Fruit fly (Drosophila melanogaster) whole organism, embryonic: ENCODE results near the gene Drgx.
A peak's percentile ranks its signal among the peaks of the same experiment; 100 is the strongest.

Source experiments
- ATbp ChIP-seq: fragments of 200-800 bp; sonication (Bioruptor generic); optimal IDR thresholded peaks from 2 replicates; lab custom pipeline; 2017; ENCODE audit warnings: missing biosample characterization, mild to moderate bottlenecking, missing genetic modification characterization, missing genetic modification reagents
- BEAF-32 ChIP-seq: fragments of 200-800 bp; sonication (Bioruptor generic); optimal IDR thresholded peaks from 3 replicates; lab custom pipeline; 2017; ENCODE audit warnings: missing biosample characterization, missing genetic modification characterization, mild to moderate bottlenecking, moderate library complexity, missing genetic modification reagents
- CG12942 ChIP-seq: fragments of 200-800 bp; sonication (Bioruptor generic); optimal IDR thresholded peaks from 3 replicates; lab custom pipeline; 2016; ENCODE audit warnings: missing biosample characterization, missing genetic modification characterization
- CG13287 ChIP-seq: fragments of 200-800 bp; sonication (Bioruptor generic); IDR thresholded peaks from 2 replicates; pipeline ENCODE4 v1.3.6; 2022; ENCODE audit warnings: missing biosample characterization, missing genetic modification characterization; ENCODE audit not compliant: partially characterized antibody
- CG1529 ChIP-seq: fragments of 200-800 bp; sonication (Bioruptor generic); optimal IDR thresholded peaks from 3 replicates; lab custom pipeline; 2018; ENCODE audit warnings: missing biosample characterization, missing genetic modification characterization
- CG15601 ChIP-seq: fragments of 200-800 bp; sonication (Bioruptor generic); optimal IDR thresholded peaks from 3 replicates; lab custom pipeline; 2019; ENCODE audit warnings: missing biosample characterization, mild to moderate bottlenecking, missing genetic modification characterization, moderate library complexity
- CG1603 ChIP-seq: fragments of 200-800 bp; sonication (Bioruptor generic); optimal IDR thresholded peaks from 2 replicates; lab custom pipeline; 2019; ENCODE audit warnings: missing biosample characterization, mild to moderate bottlenecking, missing genetic modification characterization, moderate library complexity
- CG1832 ChIP-seq: fragments of 200-800 bp; sonication (Bioruptor generic); optimal IDR thresholded peaks from 2 replicates; lab custom pipeline; 2017; ENCODE audit warnings: missing biosample characterization, mild to moderate bottlenecking, missing genetic modification characterization, inconsistent platforms
- CG2678 ChIP-seq: fragments of 200-800 bp; sonication (Bioruptor generic); optimal IDR thresholded peaks from 3 replicates; lab custom pipeline; 2019; ENCODE audit warnings: missing biosample characterization, mild to moderate bottlenecking, missing genetic modification characterization, moderate library complexity
- CG34224 ChIP-seq: fragments of 200-800 bp; sonication (Bioruptor generic); IDR thresholded peaks from 3 replicates; pipeline ENCODE4 v1.3.6; 2022; ENCODE audit warnings: missing biosample characterization, missing genetic modification characterization; ENCODE audit not compliant: partially characterized antibody
- CG4328 ChIP-seq: fragments of 200-800 bp; sonication (Bioruptor generic); optimal IDR thresholded peaks from 3 replicates; lab custom pipeline; 2017; ENCODE audit warnings: missing biosample characterization, missing genetic modification reagents, missing genetic modification characterization
- CG6791 ChIP-seq: fragments of 200-800 bp; sonication (Bioruptor generic); IDR thresholded peaks from 3 replicates; pipeline ENCODE4 v1.3.6; 2022; ENCODE audit warnings: missing biosample characterization, missing genetic modification characterization; ENCODE audit not compliant: partially characterized antibody
- CG7963 ChIP-seq: fragments of 200-800 bp; sonication (Bioruptor generic); IDR thresholded peaks from 3 replicates; pipeline ENCODE4 v1.3.6; 2022; ENCODE audit warnings: missing biosample characterization, missing genetic modification characterization; ENCODE audit not compliant: partially characterized antibody
- CG9932 ChIP-seq: fragments of 200-800 bp; sonication (Bioruptor generic); IDR thresholded peaks from 2 replicates; pipeline ENCODE4 v1.3.6; 2022; ENCODE audit warnings: missing biosample characterization, missing genetic modification characterization
- CoRest ChIP-seq: fragments of 200-800 bp; sonication (Bioruptor generic); optimal IDR thresholded peaks from 3 replicates; lab custom pipeline; 2018; ENCODE audit warnings: missing biosample characterization, mild to moderate bottlenecking, missing genetic modification characterization, moderate library complexity
- Dbx ChIP-seq: fragments of 200-800 bp; sonication (Bioruptor generic); IDR thresholded peaks from 3 replicates; pipeline ENCODE4 v1.3.6; 2022; ENCODE audit warnings: missing biosample characterization, missing genetic modification characterization
- Deaf1 ChIP-seq: fragments of 200-800 bp; optimal IDR thresholded peaks from 3 replicates; lab custom pipeline; 2019; ENCODE audit warnings: missing biosample characterization, mild to moderate bottlenecking, missing genetic modification characterization, moderate library complexity
- Dfd ChIP-seq, 2 experiments: fragments of >200 bp; optimal IDR thresholded peaks; 2 replicates each; lab custom pipeline; 2017; ENCODE audit warnings: missing biosample characterization in 2 of 2, missing genetic modification characterization in 2 of 2
- Drgx ChIP-seq: fragments of 200-800 bp; sonication (Bioruptor generic); IDR thresholded peaks from 2 replicates; pipeline ENCODE4 v1.3.6; 2022; ENCODE audit warnings: missing biosample characterization, missing genetic modification characterization
- HLH4C ChIP-seq: fragments of 200-800 bp; sonication (Bioruptor generic); IDR thresholded peaks from 3 replicates; pipeline ENCODE4 v1.3.6; 2022; ENCODE audit warnings: missing biosample characterization, missing genetic modification characterization; ENCODE audit not compliant: partially characterized antibody
- Hr51 ChIP-seq, 2 experiments: fragments of 200-800 bp; sonication (Bioruptor generic); optimal IDR thresholded peaks; 2 replicates in 1 of 2; 3 replicates in 1 of 2; lab custom pipeline; 2016 to 2018; ENCODE audit warnings: missing biosample characterization in 2 of 2, missing genetic modification characterization in 2 of 2, mild to moderate bottlenecking in 1 of 2, moderate library complexity in 1 of 2
- Hr78 ChIP-seq, 2 experiments: fragments of 200-800 bp in 1 of 2; fragments of >200 bp in 1 of 2; sonication (Bioruptor generic) in 1 of 2; optimal IDR thresholded peaks; 2 replicates each; lab custom pipeline; 2017 to 2019; ENCODE audit warnings: missing biosample characterization in 2 of 2, missing genetic modification characterization in 2 of 2, mild to moderate bottlenecking in 1 of 2, moderate library complexity in 1 of 2
- MBD-R2 ChIP-seq: fragments of 200-800 bp; sonication (Bioruptor generic); IDR thresholded peaks from 2 replicates; pipeline ENCODE4 v1.3.6; 2022; ENCODE audit warnings: missing biosample characterization, missing genetic modification characterization
- MESR4 ChIP-seq: fragments of 200-800 bp; sonication (Bioruptor generic); optimal IDR thresholded peaks from 2 replicates; lab custom pipeline; 2018; ENCODE audit warnings: missing biosample characterization, mild to moderate bottlenecking, missing genetic modification characterization, moderate library complexity
- Nf-YB ChIP-seq: fragments of 200-800 bp; sonication (Bioruptor generic); optimal IDR thresholded peaks from 3 replicates; lab custom pipeline; 2019; ENCODE audit warnings: missing biosample characterization, mild to moderate bottlenecking, missing genetic modification characterization, moderate library complexity
- Opbp ChIP-seq: fragments of 200-800 bp; sonication (Bioruptor generic); IDR thresholded peaks from 3 replicates; pipeline ENCODE4 v1.3.6; 2022; ENCODE audit warnings: missing biosample characterization, missing genetic modification characterization; ENCODE audit not compliant: partially characterized antibody
- Side ChIP-seq: fragments of 200-800 bp; sonication (Bioruptor generic); optimal IDR thresholded peaks from 2 replicates; lab custom pipeline; 2016; ENCODE audit warnings: missing biosample characterization, missing genetic modification characterization
- amos ChIP-seq: fragments of 200-800 bp; sonication (Bioruptor generic); IDR thresholded peaks from 2 replicates; pipeline ENCODE4 v1.3.6; 2022; ENCODE audit warnings: missing biosample characterization, missing genetic modification characterization; ENCODE audit not compliant: partially characterized antibody
- ase ChIP-seq: fragments of 200-800 bp; sonication (Bioruptor generic); IDR thresholded peaks from 3 replicates; pipeline ENCODE4 v1.3.6; 2022; ENCODE audit warnings: missing biosample characterization, missing genetic modification characterization
- bigmax ChIP-seq: fragments of 200-800 bp; sonication (Bioruptor generic); optimal IDR thresholded peaks from 2 replicates; lab custom pipeline; 2018; ENCODE audit warnings: missing biosample characterization, mild to moderate bottlenecking, missing genetic modification characterization
- bsh ChIP-seq, 2 experiments: fragments of 200-800 bp; sonication (Bioruptor generic); optimal IDR thresholded peaks; 2 replicates each; lab custom pipeline; 2017 to 2018; ENCODE audit warnings: mild to moderate bottlenecking in 2 of 2, missing biosample characterization in 2 of 2, missing genetic modification characterization in 2 of 2, moderate library complexity in 1 of 2
- fd64A ChIP-seq: fragments of 200-800 bp; sonication (Bioruptor generic); optimal IDR thresholded peaks from 3 replicates; lab custom pipeline; 2018; ENCODE audit warnings: missing biosample characterization, mild to moderate bottlenecking, missing genetic modification characterization
- hbn ChIP-seq: fragments of 200-800 bp; sonication (Bioruptor generic); IDR thresholded peaks from 2 replicates; pipeline ENCODE4 v1.3.6; 2022; ENCODE audit warnings: missing biosample characterization, missing genetic modification characterization; ENCODE audit not compliant: partially characterized antibody
- knrl ChIP-seq: fragments of 200-800 bp; sonication (Bioruptor generic); IDR thresholded peaks from 3 replicates; pipeline ENCODE4 v1.3.6; 2022; ENCODE audit warnings: missing biosample characterization, missing genetic modification characterization; ENCODE audit not compliant: partially characterized antibody
- lbe ChIP-seq: fragments of 200-800 bp; sonication (Bioruptor generic); optimal IDR thresholded peaks from 2 replicates; lab custom pipeline; 2016; ENCODE audit warnings: missing biosample characterization, mild to moderate bottlenecking, missing genetic modification characterization
- nerfin-2 ChIP-seq: fragments of 200-800 bp; sonication (Bioruptor generic); IDR thresholded peaks from 2 replicates; pipeline ENCODE4 v1.3.6; 2022; ENCODE audit warnings: missing biosample characterization, missing genetic modification characterization; ENCODE audit not compliant: partially characterized antibody
- onecut ChIP-seq: fragments of 200-800 bp; sonication (Bioruptor generic); IDR thresholded peaks from 2 replicates; pipeline ENCODE4 v1.3.6; 2022; ENCODE audit warnings: missing biosample characterization, missing genetic modification characterization
- org-1 ChIP-seq: fragments of 200-800 bp; sonication (Bioruptor generic); optimal IDR thresholded peaks from 2 replicates; lab custom pipeline; 2017; ENCODE audit warnings: missing biosample characterization, missing genetic modification characterization
- sd ChIP-seq: fragments of 200-800 bp; sonication (Bioruptor generic); optimal IDR thresholded peaks from 3 replicates; lab custom pipeline; 2018; ENCODE audit warnings: missing biosample characterization, mild to moderate bottlenecking, missing genetic modification characterization, moderate library complexity
- sens ChIP-seq: fragments of 200-800 bp; sonication (Bioruptor generic); peaks from one replicate; lab custom pipeline; 2016; ENCODE audit warnings: missing biosample characterization, missing genetic modification characterization
- sna ChIP-seq: fragments of 200-800 bp; sonication (Bioruptor generic); IDR thresholded peaks from 2 replicates; pipeline ENCODE4 v1.3.6; 2022; ENCODE audit warnings: missing biosample characterization, missing genetic modification characterization; ENCODE audit not compliant: partially characterized antibody
- so ChIP-seq: fragments of 200-800 bp; sonication (Bioruptor generic); IDR thresholded peaks from 3 replicates; pipeline ENCODE4 v1.3.6; 2022; ENCODE audit warnings: missing biosample characterization, missing genetic modification characterization
- sr ChIP-seq: fragments of 200-800 bp; sonication (Bioruptor generic); IDR thresholded peaks from 3 replicates; pipeline ENCODE4 v1.3.6; 2022; ENCODE audit warnings: missing biosample characterization, missing genetic modification characterization
- stwl ChIP-seq: fragments of 200-800 bp; sonication (Bioruptor generic); optimal IDR thresholded peaks from 3 replicates; lab custom pipeline; 2018; ENCODE audit warnings: missing biosample characterization, mild to moderate bottlenecking, missing genetic modification characterization, moderate library complexity
- vnd ChIP-seq: fragments of 200-800 bp; sonication (Bioruptor generic); IDR thresholded peaks from 3 replicates; pipeline ENCODE4 v1.3.6; 2022; ENCODE audit warnings: missing biosample characterization, missing genetic modification characterization; ENCODE audit not compliant: partially characterized antibody
- vvl ChIP-seq: fragments of 200-800 bp; sonication (Bioruptor generic); IDR thresholded peaks from 2 replicates; pipeline ENCODE4 v1.3.6; 2022; ENCODE audit warnings: missing biosample characterization, missing genetic modification characterization

The Drgx gene

DNA sequence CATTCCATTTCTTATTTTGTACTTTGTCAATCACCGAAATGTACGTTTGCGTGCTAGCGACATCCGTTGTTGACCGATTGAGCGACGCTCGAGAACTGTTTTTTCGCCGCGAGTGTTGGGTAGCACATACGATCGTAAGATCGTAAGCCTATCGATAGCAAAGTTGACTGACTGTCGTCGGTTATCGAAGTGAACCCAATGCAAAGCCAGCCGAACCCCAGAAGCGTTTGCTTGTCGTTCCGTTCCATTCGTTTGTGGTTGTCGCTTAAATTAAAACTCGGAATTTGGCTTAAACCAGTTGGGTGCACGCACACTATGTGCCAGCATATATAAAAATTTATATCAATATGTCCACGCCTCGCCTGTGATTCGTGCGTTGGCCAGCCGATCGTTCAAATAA lies 16.5 kb upstream of the Drgx start (continued):
- TF ChIP-seq knrl (GFP tag; lab: Robert Waterston, UW) (no peak), stwl (peak; percentile 47), sd (tag; lab: Kevin White, UChicago) (peak; percentile 54), CG12942 (GFP tag; lab: Kevin White, UChicago) (no peak), Dbx (GFP tag; lab: Robert Waterston, UW) (no peak), CG4328 (GFP tag; lab: Kevin White, UChicago) (no peak), vnd (GFP tag; lab: Robert Waterston, UW) (0 out of 3 replicates have a peak, but pooled peaks have one; percentile 11), sna (GFP tag; lab: Robert Waterston, UW) (0 out of 2 replicates have a peak, but pooled peaks have one; percentile 26), CG2678 (tag; lab: Kevin White, UChicago) (no peak), MBD-R2 (no peak), CG34224 (GFP tag; lab: Robert Waterston, UW) (peak; percentile 73), amos (GFP tag; lab: Robert Waterston, UW) (peak; percentile 54; the same call in 1 of the 2 replicates), CG7963 (GFP tag; lab: Robert Waterston, UW) (peak; percentile 30; the same call in 1 of the 3 replicates), CG1603 (no peak), Nf-YB (GFP tag; lab: Kevin White, UChicago) (peak; percentile 43), so (no peak), Opbp (GFP tag; lab: Robert Waterston, UW) (0 out of 3 replicates have a peak, but pooled peaks have one; percentile 45), bigmax (GFP tag; lab: Kevin White, UChicago) (no peak), nerfin-2 (GFP tag; lab: Robert Waterston, UW) (0 out of 2 replicates have a peak, but pooled peaks have one; percentile 18), CG6791 (peak; percentile 64; the same call in 2 of the 3 replicates), BEAF-32 (GFP tag; lab: Kevin White, UChicago) (peak; percentile 29), Dfd (GFP tag; optimal IDR thresholded peaks at IDR 0.05; lab: Kevin White, UChicago) (no peak), HLH4C (GFP tag; lab: Robert Waterston, UW) (peak; percentile 56; the same call in 2 of the 3 replicates), Deaf1 (tag; lab: Kevin White, UChicago) (peak; percentile 65), hbn (GFP tag; lab: Robert Waterston, UW) (peak; percentile 52), CG13287 (GFP tag; lab: Robert Waterston, UW) (peak; percentile 80), sr (GFP tag; lab: Robert Waterston, UW) (no peak), CG9932 (no peak), MESR4 (GFP tag; lab: Kevin White, UChicago) (no peak)
- TF ChIP-seq, all 482 proteins: peak for 31

DNA sequence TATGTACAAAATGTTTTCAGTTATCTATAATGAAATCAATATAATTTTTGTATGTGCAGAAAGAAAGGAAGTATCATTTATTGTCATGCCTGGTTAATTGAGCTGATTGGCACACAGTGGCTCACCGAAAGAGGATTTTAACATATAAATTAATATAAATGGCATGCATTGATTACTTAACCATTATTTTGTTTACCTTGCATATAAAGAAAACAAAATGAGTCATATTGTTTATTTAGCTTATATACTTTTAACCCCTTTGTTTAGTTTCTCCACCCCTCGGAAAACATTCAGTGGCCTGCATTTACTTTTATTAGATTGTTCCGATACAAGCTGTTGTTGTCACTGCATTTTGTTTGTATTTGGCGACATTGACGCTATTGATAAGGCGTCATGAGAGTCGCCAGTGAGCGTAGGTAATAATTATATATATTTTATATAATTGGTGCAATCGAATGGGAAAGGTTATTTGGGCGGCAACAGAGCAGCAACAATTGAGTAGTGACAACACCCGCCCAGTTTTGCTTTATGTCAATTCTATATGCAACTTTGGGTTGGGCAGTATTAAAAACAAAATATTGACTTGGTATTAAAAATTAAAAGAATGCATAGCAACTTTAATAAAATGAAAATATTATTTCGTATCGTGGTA lies 14.9 kb upstream of the Drgx start:
- TF ChIP-seq ase (GFP tag; lab: Robert Waterston, UW) (no peak), CG15601 (peak; percentile 60), Hr78 (GFP tag; optimal IDR thresholded peaks at IDR 0.05; lab: Kevin White, UChicago) (peak in 1 of 2 experiments; percentile 47), Hr51 (GFP tag; optimal IDR thresholded peaks at IDR 0.05; lab: Kevin White, UChicago) (peak in 1 of 2 experiments; percentile 26), bsh (GFP tag; optimal IDR thresholded peaks at IDR 0.05; lab: Kevin White, UChicago) (peak in 1 of 2 experiments; percentile 50), sens (peak; percentile 62), CG2678 (tag; lab: Kevin White, UChicago) (peak; percentile 29), fd64A (GFP tag; lab: Kevin White, UChicago) (peak; percentile 21), lbe (GFP tag; lab: Kevin White, UChicago) (peak; percentile 16), CoRest (tag; lab: Kevin White, UChicago) (peak; percentile 5), Side (GFP tag; lab: Kevin White, UChicago) (no peak), Drgx (GFP tag; lab: Robert Waterston, UW) (peak; percentile 70), CG1832 (GFP tag; lab: Kevin White, UChicago) (no peak), onecut (GFP tag; lab: Robert Waterston, UW) (peak; percentile 26), ATbp (GFP tag; lab: Kevin White, UChicago) (peak; percentile 59), CG1529 (GFP tag; lab: Kevin White, UChicago) (peak; percentile 43), org-1 (GFP tag; lab: Kevin White, UChicago) (peak; percentile 16), vvl (peak; percentile 28; the same call in 1 of the 2 replicates)
